Worm (Caenorhabditis elegans) whole organism, L4 larva: ENCODE data around the gene F02H6.2.

Experiments used
- ceh-82 ChIP-seq: sonication (generic microtip); optimal IDR thresholded peaks from 2 replicates; lab custom pipeline; 2017; ENCODE audit warnings: missing biosample characterization, missing genetic modification characterization
- fos-1 ChIP-seq: fragments of 150-350 bp; optimal IDR thresholded peaks from 2 replicates; lab custom pipeline; 2014; ENCODE audit warnings: missing biosample characterization, missing genetic modification characterization
- rbr-2 ChIP-seq: sonication (generic microtip); optimal IDR thresholded peaks from 2 replicates; lab custom pipeline; 2016; ENCODE audit warnings: missing genotype, missing genetic modification characterization, missing compliant biosample characterization
- skn-1 ChIP-seq: fragments of 150-350 bp; optimal IDR thresholded peaks from 2 replicates; lab custom pipeline; 2014; ENCODE audit warnings: missing biosample characterization, missing genetic modification characterization

DNA sequence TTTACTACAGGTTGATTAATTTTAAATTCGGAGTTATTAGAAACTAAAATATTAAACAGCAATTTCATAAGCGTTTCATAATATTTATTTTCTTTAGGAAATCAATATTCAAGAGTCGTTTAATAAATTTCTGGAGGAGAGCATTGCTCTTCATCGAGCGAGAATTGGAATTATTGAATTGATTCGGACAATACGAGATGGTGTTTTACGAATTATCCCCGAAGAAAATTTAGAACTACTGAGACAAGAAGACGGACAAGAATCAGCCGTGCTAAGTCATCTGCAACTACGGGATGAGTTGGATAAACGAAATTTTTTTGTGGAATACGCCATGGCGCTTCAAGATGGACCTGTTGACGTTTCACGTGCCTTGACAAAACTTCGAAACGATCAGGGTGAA is 2.0 kb upstream of the F02H6.2 start:
- TF ChIP-seq fos-1, result no peak
- TF ChIP-seq rbr-2, result no peak
- no peak for TF ChIP-seq skn-1 (tag; lab: Kevin White, UChicago)
- no peak for TF ChIP-seq ceh-82 (tag; lab: Kevin White, UChicago)
